Fruit fly (Drosophila melanogaster): Measurements from ENCODE around the gene santa-maria.

Gene santa-maria

DNA sequence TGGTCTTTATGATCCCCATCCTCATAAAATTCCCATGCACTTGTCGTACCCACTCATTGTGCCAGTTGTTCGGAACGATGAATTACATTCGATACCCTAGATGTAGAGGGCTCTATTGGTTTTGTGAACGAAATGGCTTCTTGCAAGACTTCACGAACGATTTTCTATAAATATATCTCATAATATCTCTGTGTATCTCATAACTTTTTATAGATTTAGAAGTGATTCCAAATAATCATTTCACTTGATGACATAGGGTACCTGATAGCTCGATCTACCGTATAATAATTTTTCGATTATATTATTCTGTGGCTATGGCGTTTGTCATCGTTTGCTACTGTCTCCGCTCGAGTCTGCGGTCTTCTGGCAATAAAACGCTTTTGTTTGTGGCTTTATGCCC, 54.1 kb downstream of the santa-maria start (continued):
- TF ChIP-seq CG8290 (GFP tag; optimal IDR thresholded peaks at IDR 0.05): no peak
- peak in 1 of 2 experiments; percentile 48 for TF ChIP-seq CG8290 (tag; optimal IDR thresholded peaks at IDR 0.05)
- TF ChIP-seq Hand (GFP tag; optimal IDR thresholded peaks at IDR 0.05): peak; percentile 10
- TF ChIP-seq CG17829 (tag; optimal IDR thresholded peaks at IDR 0.05): peak; percentile 46
- TF ChIP-seq CG4282 (GFP tag; optimal IDR thresholded peaks at IDR 0.05): no peak
- peak; percentile 42 for TF ChIP-seq ewg (GFP tag; optimal IDR thresholded peaks at IDR 0.05)
- peak; percentile 64 for TF ChIP-seq az2 (GFP tag; optimal IDR thresholded peaks at IDR 0.05)
- TF ChIP-seq CG15514 (GFP tag; optimal IDR thresholded peaks at IDR 0.05): peak; percentile 46
- no peak for TF ChIP-seq chinmo (GFP tag; IDR thresholded peaks at IDR 0.05; ENCODE audit: partially characterized antibody)
- peak; percentile 79 for TF ChIP-seq CG2120 (GFP tag; optimal IDR thresholded peaks at IDR 0.05)
- no peak for TF ChIP-seq knrl (GFP tag; IDR thresholded peaks at IDR 0.05; ENCODE audit: partially characterized antibody)
- peak; percentile 18 for TF ChIP-seq CG4820 (GFP tag; optimal IDR thresholded peaks at IDR 0.05)
- TF ChIP-seq Doc2 (GFP tag; IDR thresholded peaks at IDR 0.05): peak; percentile 66; the same call in 1 of the 2 replicates
- peak; percentile 32 for TF ChIP-seq chn (GFP tag; optimal IDR thresholded peaks at IDR 0.05)
- peak; percentile 1 for TF ChIP-seq emc (GFP tag; optimal IDR thresholded peaks at IDR 0.05)
- peak; percentile 59 for TF ChIP-seq bcd (GFP tag; optimal IDR thresholded peaks at IDR 0.05)
- no peak for TF ChIP-seq CG15601 (tag; optimal IDR thresholded peaks at IDR 0.05)
- peak; percentile 67 for TF ChIP-seq CG3281 (GFP tag; optimal IDR thresholded peaks at IDR 0.05)
- TF ChIP-seq CG11093 (GFP tag; IDR thresholded peaks at IDR 0.05): peak; percentile 53; the same call in 1 of the 3 replicates
- TF ChIP-seq CG2875 (GFP tag; optimal IDR thresholded peaks at IDR 0.05): peak; percentile 42
- peak; percentile 76 for TF ChIP-seq Xrp1 (GFP tag; IDR thresholded peaks at IDR 0.05)
- peak; percentile 80 for TF ChIP-seq CG2678 (tag; optimal IDR thresholded peaks at IDR 0.05)
- TF ChIP-seq wek (GFP tag; optimal IDR thresholded peaks at IDR 0.05): no peak
- TF ChIP-seq dysf (GFP tag; IDR thresholded peaks at IDR 0.05): peak; percentile 84
- peak; percentile 17 for TF ChIP-seq CG6765 (GFP tag; optimal IDR thresholded peaks at IDR 0.05)
- TF ChIP-seq CG1529 (GFP tag; optimal IDR thresholded peaks at IDR 0.05): peak; percentile 13
- no peak for TF ChIP-seq inv (GFP tag; IDR thresholded peaks at IDR 0.05; ENCODE audit: partially characterized antibody)
- TF ChIP-seq ara (GFP tag; IDR thresholded peaks at IDR 0.05): peak; percentile 58; the same call in 1 of the 2 replicates
- TF ChIP-seq CG12219 (GFP tag; optimal IDR thresholded peaks at IDR 0.05): peak; percentile 65
- TF ChIP-seq Vsx1 (GFP tag; optimal IDR thresholded peaks at IDR 0.05): no peak
- no peak for TF ChIP-seq da (GFP tag; optimal IDR thresholded peaks at IDR 0.05)
- TF ChIP-seq lmd (GFP tag; IDR thresholded peaks at IDR 0.05): peak; percentile 69
- TF ChIP-seq trh (GFP tag; optimal IDR thresholded peaks at IDR 0.05): no peak
- TF ChIP-seq Max (GFP tag; optimal IDR thresholded peaks at IDR 0.05): no peak
- TF ChIP-seq dmrt11E (tag; optimal IDR thresholded peaks at IDR 0.05): peak; percentile 15
- TF ChIP-seq H2.0 (GFP tag; IDR thresholded peaks at IDR 0.05): peak; percentile 75
- peak; percentile 67; the same call in 2 of the 3 replicates for TF ChIP-seq CG6175 (GFP tag; IDR thresholded peaks at IDR 0.05)
- TF ChIP-seq chm (GFP tag; IDR thresholded peaks at IDR 0.05): peak; percentile 56; the same call in 1 of the 2 replicates
- TF ChIP-seq CG9876 (GFP tag; optimal IDR thresholded peaks at IDR 0.05): peak; percentile 5
- no peak for TF ChIP-seq yki (optimal IDR thresholded peaks at IDR 0.05)
- TF ChIP-seq Myb (GFP tag; optimal IDR thresholded peaks at IDR 0.05): peak; percentile 11
- peak; percentile 25 for TF ChIP-seq abd-A (tag; optimal IDR thresholded peaks at IDR 0.05)
- TF ChIP-seq pita (GFP tag; optimal IDR thresholded peaks at IDR 0.05): no peak
- peak; percentile 26 for TF ChIP-seq zfh2 (GFP tag; optimal IDR thresholded peaks at IDR 0.05)
- peak; percentile 80 for TF ChIP-seq slbo (GFP tag; IDR thresholded peaks at IDR 0.05)
- no peak for TF ChIP-seq gsb-n (tag; optimal IDR thresholded peaks at IDR 0.05)
- peak; percentile 55 for TF ChIP-seq CG13424 (tag; optimal IDR thresholded peaks at IDR 0.05)
- TF ChIP-seq tll (GFP tag; optimal IDR thresholded peaks at IDR 0.05): no peak
- peak; percentile 56 for TF ChIP-seq CG9437 (GFP tag; optimal IDR thresholded peaks at IDR 0.05)
- TF ChIP-seq CG4404 (GFP tag; IDR thresholded peaks at IDR 0.05): no peak
- peak; percentile 51 for TF ChIP-seq CG10147 (GFP tag; optimal IDR thresholded peaks at IDR 0.05)
